Fruit fly (Drosophila melanogaster) whole organism, wandering third instar larva: ENCODE measurements around the gene CG4968.

ENCODE experiments used
- Abd-B ChIP-seq: fragments of >200 bp; optimal IDR thresholded peaks from 2 replicates; lab custom pipeline; 2017; ENCODE audit warnings: missing biosample characterization, missing genetic modification characterization
- GATAd ChIP-seq: sonication (Bioruptor generic); optimal IDR thresholded peaks from 2 replicates; lab custom pipeline; 2016; ENCODE audit warnings: missing biosample characterization, missing genetic modification characterization
- Hr83 ChIP-seq: fragments of 200-300 bp; sonication (Bioruptor generic); optimal IDR thresholded peaks from 2 replicates; lab custom pipeline; 2016; ENCODE audit warnings: missing biosample characterization, mild to moderate bottlenecking, missing genetic modification characterization, moderate library complexity; ENCODE audit not compliant: poor library complexity, severe bottlenecking
- Myc ChIP-seq: fragments of >200 bp; optimal IDR thresholded peaks from 2 replicates; lab custom pipeline; 2017
- OdsH ChIP-seq: fragments of 200-800 bp; sonication (Bioruptor generic); optimal IDR thresholded peaks from 2 replicates; lab custom pipeline; 2016; ENCODE audit warnings: missing biosample characterization, mild to moderate bottlenecking, missing genetic modification characterization
- brk ChIP-seq: fragments of 200-800 bp; sonication (Bioruptor generic); optimal IDR thresholded peaks from 2 replicates; lab custom pipeline; 2016; ENCODE audit warnings: missing biosample characterization, mild to moderate bottlenecking, missing genetic modification characterization
- dl ChIP-seq, 2 experiments: fragments of 175-275, 200-275 bp in 1 of 2; fragments of 200-275 bp in 1 of 2; sonication (Bioruptor generic); optimal IDR thresholded peaks; lab custom pipeline; 2018; ENCODE audit warnings: mild to moderate bottlenecking in 2 of 2, missing biosample characterization in 2 of 2, missing genetic modification characterization in 2 of 2, moderate library complexity in 2 of 2; ENCODE audit not compliant: partially characterized antibody in 2 of 2, insufficient read depth in 1 of 2
- dsf ChIP-seq: sonication (Bioruptor generic); optimal IDR thresholded peaks from 2 replicates; lab custom pipeline; 2016; ENCODE audit warnings: missing biosample characterization, missing genetic modification characterization, borderline replicate concordance
- h ChIP-seq: fragments of 200-800 bp; sonication (Bioruptor generic); optimal IDR thresholded peaks from 3 replicates; lab custom pipeline; 2016; ENCODE audit warnings: missing biosample characterization, mild to moderate bottlenecking, missing genetic modification characterization
- lola ChIP-seq: fragments of >200 bp; optimal IDR thresholded peaks from 2 replicates; lab custom pipeline; 2017; ENCODE audit warnings: missing biosample characterization, missing genetic modification characterization
- psq ChIP-seq: fragments of 200-800 bp; sonication (Bioruptor generic); optimal IDR thresholded peaks from 3 replicates; lab custom pipeline; 2017; ENCODE audit warnings: missing biosample characterization, mild to moderate bottlenecking, missing genetic modification characterization, moderate library complexity
- usp ChIP-seq: fragments of >200 bp; optimal IDR thresholded peaks from 2 replicates; lab custom pipeline; 2017; ENCODE audit warnings: missing biosample characterization, missing genetic modification characterization

DNA sequence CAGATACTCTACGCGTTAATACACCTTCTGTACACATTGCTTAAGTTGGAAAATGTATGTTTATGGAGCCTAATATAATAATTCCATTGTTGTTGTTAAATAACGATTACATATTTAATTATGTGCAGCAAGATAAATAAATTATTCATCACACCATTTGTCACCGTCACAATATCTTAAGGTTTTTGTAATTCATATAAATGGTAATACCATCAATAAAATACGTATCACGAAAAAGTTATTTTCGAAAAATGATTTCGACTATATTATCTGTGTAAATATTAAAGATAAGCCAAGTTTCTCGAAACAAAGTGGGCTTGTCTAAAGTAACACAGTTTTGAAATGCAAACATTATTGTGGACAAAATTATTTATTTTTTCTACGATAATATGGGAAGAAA is 15.5 kb downstream of the CG4968 start, which contains the start of gene CG4995:
- TF ChIP-seq OdsH (no peak), h (GFP tag; lab: Kevin White, UChicago) (no peak), usp (GFP tag; lab: Kevin White, UChicago) (no peak), lola (GFP tag; lab: Kevin White, UChicago) (no peak), Myc (no peak), GATAd (GFP tag; lab: Kevin White, UChicago) (no peak), Abd-B (GFP tag; lab: Kevin White, UChicago) (no peak), brk (GFP tag; lab: Kevin White, UChicago) (no peak), dl (GFP tag; optimal IDR thresholded peaks at IDR 0.05; lab: Kevin White, UChicago; ENCODE audit: insufficient read depth in 1 of 2, partially characterized antibody in 2 of 2) (no peak), psq (GFP tag; lab: Kevin White, UChicago) (no peak), Hr83 (no peak), dsf (no peak)
